Worm (Caenorhabditis elegans) whole organism, L3 larva: ENCODE results near the gene ruvb-1.

Experiments
- R02D3.7 ChIP-seq: fragments of 150-350 bp; optimal IDR thresholded peaks from 2 replicates; lab custom pipeline; 2014; ENCODE audit warnings: missing biosample characterization, missing genetic modification characterization
- ZK546.5 ChIP-seq: sonication (generic microtip); optimal IDR thresholded peaks from 2 replicates; lab custom pipeline; 2017; ENCODE audit warnings: missing biosample characterization, missing genetic modification characterization
- aly-2 ChIP-seq: fragments of 150-350 bp; optimal IDR thresholded peaks from 2 replicates; lab custom pipeline; 2014; ENCODE audit warnings: missing biosample characterization, missing genetic modification characterization
- ceh-16 ChIP-seq: sonication (generic microtip); optimal IDR thresholded peaks from 2 replicates; lab custom pipeline; 2017; ENCODE audit warnings: missing biosample characterization, missing genetic modification characterization
- ceh-28 ChIP-seq: fragments of 150-350 bp; optimal IDR thresholded peaks from 2 replicates; lab custom pipeline; 2014; ENCODE audit warnings: missing biosample characterization, missing genetic modification reagents, missing genetic modification characterization
- ceh-82 ChIP-seq: fragments of 150-350 bp; optimal IDR thresholded peaks from 2 replicates; lab custom pipeline; 2014; ENCODE audit warnings: missing biosample characterization, missing genetic modification characterization
- ceh-9 ChIP-seq: sonication (generic microtip); optimal IDR thresholded peaks from 2 replicates; lab custom pipeline; 2018; ENCODE audit warnings: missing biosample characterization, missing genetic modification characterization
- daf-12 ChIP-seq: fragments of 150-350 bp; optimal IDR thresholded peaks from 2 replicates; lab custom pipeline; 2014; ENCODE audit warnings: missing biosample characterization, missing genetic modification reagents, missing genetic modification characterization
- egl-27 ChIP-seq: sonication (generic microtip); optimal IDR thresholded peaks from 4 replicates; lab custom pipeline; 2017; ENCODE audit warnings: missing biosample characterization, missing genetic modification reagents, missing genetic modification characterization
- egl-5 ChIP-seq: fragments of 150-350 bp; optimal IDR thresholded peaks from 2 replicates; lab custom pipeline; 2017; ENCODE audit warnings: missing biosample characterization, missing genetic modification reagents, missing genetic modification characterization, inconsistent platforms
- elt-1 ChIP-seq: fragments of 150-350 bp; optimal IDR thresholded peaks from 2 replicates; lab custom pipeline; 2014; ENCODE audit warnings: missing biosample characterization, missing genetic modification characterization
- elt-2 ChIP-seq: sonication (generic microtip); optimal IDR thresholded peaks from 2 replicates; lab custom pipeline; 2016; ENCODE audit warnings: missing genetic modification reagents, mild to moderate bottlenecking, missing genetic modification characterization, missing compliant biosample characterization
- elt-3 ChIP-seq, 3 experiments: fragments of 150-350 bp in 1 of 3; sonication (generic microtip) in 2 of 3; optimal IDR thresholded peaks; 2 replicates in 2 of 3; 4 replicates in 1 of 3; lab custom pipeline; 2014 to 2017; ENCODE audit warnings: missing biosample characterization in 3 of 3, missing genetic modification characterization in 3 of 3
- eor-1 ChIP-seq, 2 experiments: fragments of 150-350 bp; optimal IDR thresholded peaks; 2 replicates each; lab custom pipeline; 2014 to 2018; ENCODE audit warnings: missing biosample characterization in 2 of 2, missing genetic modification characterization in 2 of 2
- fkh-10 ChIP-seq: sonication (generic microtip); optimal IDR thresholded peaks from 2 replicates; lab custom pipeline; 2017; ENCODE audit warnings: missing biosample characterization, missing genetic modification reagents, missing genetic modification characterization
- fos-1 ChIP-seq: fragments of 150-350 bp; optimal IDR thresholded peaks from 2 replicates; lab custom pipeline; 2014; ENCODE audit warnings: missing biosample characterization, missing genetic modification characterization
- hmg-11 ChIP-seq: sonication (generic microtip); optimal IDR thresholded peaks from 2 replicates; lab custom pipeline; 2016; ENCODE audit warnings: missing genetic modification characterization, missing compliant biosample characterization
- jun-1 ChIP-seq: fragments of 150-350 bp; optimal IDR thresholded peaks from 2 replicates; lab custom pipeline; 2014; ENCODE audit warnings: missing biosample characterization, missing genetic modification reagents, missing genetic modification characterization
- lin-39 ChIP-seq: fragments of 150-350 bp; optimal IDR thresholded peaks from 2 replicates; lab custom pipeline; 2018; ENCODE audit warnings: missing biosample characterization, missing genetic modification reagents, missing genetic modification characterization
- lsy-12 ChIP-seq: sonication (generic microtip); optimal IDR thresholded peaks from 2 replicates; lab custom pipeline; 2016; ENCODE audit warnings: mild to moderate bottlenecking, missing genetic modification characterization, missing compliant biosample characterization
- mdl-1 ChIP-seq: fragments of 150-350 bp; optimal IDR thresholded peaks from 2 replicates; lab custom pipeline; 2014; ENCODE audit warnings: missing biosample characterization, missing genetic modification characterization
- mml-1 ChIP-seq: fragments of 150-350 bp; sonication (generic microtip); optimal IDR thresholded peaks from 3 replicates; lab custom pipeline; 2014; ENCODE audit warnings: missing biosample characterization, missing genetic modification characterization
- nfya-1 ChIP-seq: sonication (generic microtip); optimal IDR thresholded peaks from 2 replicates; lab custom pipeline; 2017; ENCODE audit warnings: missing genetic modification characterization, mild to moderate bottlenecking, missing compliant biosample characterization, antibody characterized with exemption, moderate library complexity; ENCODE audit not compliant: insufficient read depth
- nhr-11 ChIP-seq: fragments of 150-350 bp; optimal IDR thresholded peaks from 2 replicates; lab custom pipeline; 2014; ENCODE audit warnings: missing biosample characterization, missing genetic modification characterization
- nhr-23 ChIP-seq: fragments of 150-350 bp; optimal IDR thresholded peaks from 2 replicates; lab custom pipeline; 2014; ENCODE audit warnings: missing biosample characterization, missing genetic modification reagents, missing genetic modification characterization
- nhr-237 ChIP-seq: fragments of 150-350 bp; optimal IDR thresholded peaks from 2 replicates; lab custom pipeline; 2014; ENCODE audit warnings: missing biosample characterization, missing genetic modification characterization
- nhr-25 ChIP-seq: sonication (generic microtip); optimal IDR thresholded peaks from 2 replicates; lab custom pipeline; 2017; ENCODE audit warnings: missing biosample characterization, missing genetic modification characterization
- nhr-28 ChIP-seq: fragments of 150-350 bp; optimal IDR thresholded peaks from 2 replicates; lab custom pipeline; 2014; ENCODE audit warnings: missing biosample characterization, missing genetic modification characterization
- nhr-43 ChIP-seq: sonication (generic microtip); optimal IDR thresholded peaks from 2 replicates; lab custom pipeline; 2016; ENCODE audit warnings: mild to moderate bottlenecking, missing genetic modification characterization, missing compliant biosample characterization; ENCODE audit not compliant: poor library complexity, severe bottlenecking
- nhr-67 ChIP-seq: fragments of 150-350 bp; optimal IDR thresholded peaks from 2 replicates; lab custom pipeline; 2014; ENCODE audit warnings: missing biosample characterization, missing genetic modification characterization
- pha-4 ChIP-seq: fragments of 150-350 bp; optimal IDR thresholded peaks from 2 replicates; lab custom pipeline; 2014; ENCODE audit warnings: missing biosample characterization, missing genetic modification reagents, missing genetic modification characterization
- sea-2 ChIP-seq: fragments of 150-350 bp; sonication (generic microtip); optimal IDR thresholded peaks from 4 replicates; lab custom pipeline; 2014; ENCODE audit warnings: missing biosample characterization, missing genetic modification reagents, missing genetic modification characterization
- skn-1 ChIP-seq: fragments of 150-350 bp; optimal IDR thresholded peaks from 2 replicates; lab custom pipeline; 2014; ENCODE audit warnings: missing biosample characterization, missing genetic modification characterization
- snpc-4 ChIP-seq: fragments of 150-350 bp; optimal IDR thresholded peaks from 2 replicates; lab custom pipeline; 2014; ENCODE audit warnings: missing biosample characterization, missing genetic modification characterization
- tbx-2 ChIP-seq: sonication (generic microtip); optimal IDR thresholded peaks from 2 replicates; lab custom pipeline; 2016; ENCODE audit warnings: mild to moderate bottlenecking, missing genetic modification characterization, missing compliant biosample characterization
- unc-39 ChIP-seq: sonication (generic microtip); optimal IDR thresholded peaks from 4 replicates; lab custom pipeline; 2017; ENCODE audit warnings: missing biosample characterization, missing genetic modification characterization
- unc-62 ChIP-seq: fragments of 150-350 bp; sonication (generic microtip); optimal IDR thresholded peaks from 4 replicates; lab custom pipeline; 2014; ENCODE audit warnings: missing biosample characterization, missing genetic modification reagents, missing genetic modification characterization
- zag-1 ChIP-seq: fragments of 150-350 bp; optimal IDR thresholded peaks from 2 replicates; lab custom pipeline; 2014; ENCODE audit warnings: missing biosample characterization, missing genetic modification characterization
- ztf-11 ChIP-seq: fragments of 150-350 bp; optimal IDR thresholded peaks from 2 replicates; lab custom pipeline; 2014; ENCODE audit warnings: missing biosample characterization, missing genetic modification characterization

Gene ruvb-1

DNA sequence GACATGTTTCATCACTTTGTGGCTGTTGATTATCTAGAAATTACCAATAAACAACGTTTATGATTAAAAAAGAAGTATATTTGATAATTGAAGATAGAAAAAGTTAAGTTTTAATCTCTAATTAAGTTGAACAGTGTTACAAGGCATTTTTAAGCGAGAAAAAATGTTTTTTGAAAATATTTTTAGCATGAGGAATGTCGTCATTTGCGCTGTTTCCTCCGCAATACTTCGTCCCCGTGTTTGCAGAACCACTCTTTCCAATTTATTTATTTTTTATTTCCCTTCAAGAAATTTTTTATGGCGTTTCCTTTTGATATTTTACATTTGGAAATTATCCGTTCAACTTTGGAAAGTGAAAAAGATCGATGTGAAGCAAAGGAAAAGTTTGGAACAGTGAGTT, 11.0 kb upstream of the ruvb-1 start, which contains the start of the genes rde-1 and trpp-6:
TSS of gene rde-1 (minus strand) at position 33 of the 400 bp plus-strand sequence.
TSS of gene trpp-6 (plus strand) at position 286 of the 400 bp plus-strand sequence.
- no peak for TF ChIP-seq nhr-67
- TF ChIP-seq hmg-11 (tag; lab: Kevin White, UChicago) = peak; percentile 37
- TF ChIP-seq daf-12 (tag; lab: Kevin White, UChicago) = no peak
- no peak for TF ChIP-seq mml-1 (tag; lab: Kevin White, UChicago)
- TF ChIP-seq tbx-2 (tag; lab: Kevin White, UChicago) = no peak
- peak; percentile 23 for TF ChIP-seq nfya-1 (tag; lab: Kevin White, UChicago)
- TF ChIP-seq nhr-43 (tag; lab: Kevin White, UChicago) = no peak
- TF ChIP-seq ceh-9 (tag; lab: Kevin White, UChicago) = no peak
- TF ChIP-seq jun-1 (tag; lab: Kevin White, UChicago) = no peak
- TF ChIP-seq, all 47 proteins: peak for 2

- TF ChIP-seq eor-1 (tag; optimal IDR thresholded peaks at IDR 0.05; lab: Kevin White, UChicago) (no peak), nfya-1 (tag; lab: Kevin White, UChicago) (no peak), unc-62 (GFP tag; lab: Kevin White, UChicago) (no peak), nhr-67 (no peak), pha-4 (no peak), egl-27 (tag; lab: Kevin White, UChicago) (no peak), ceh-9 (tag; lab: Kevin White, UChicago) (no peak), ZK546.5 (no peak), jun-1 (tag; lab: Kevin White, UChicago) (no peak), lin-39 (tag; lab: Kevin White, UChicago) (no peak), unc-39 (no peak), skn-1 (tag; lab: Kevin White, UChicago) (no peak), ceh-28 (tag; lab: Kevin White, UChicago) (no peak), fos-1 (tag; lab: Kevin White, UChicago) (no peak), ceh-82 (tag; lab: Kevin White, UChicago) (no peak), nhr-23 (tag; lab: Kevin White, UChicago) (no peak), nhr-237 (tag; lab: Kevin White, UChicago) (no peak), nhr-43 (tag; lab: Kevin White, UChicago) (no peak)
Measured at ce11 chrV:9987688-9988087, 7.1 kb upstream of the ruvb-1 start, which contains the start of gene C27H6.8. TSS of gene C27H6.8 (minus strand) at chrV:9987788.

- TF ChIP-seq mdl-1 (no peak), nhr-43 (tag; lab: Kevin White, UChicago) (no peak), aly-2 (tag; lab: Kevin White, UChicago) (no peak), elt-3 (tag; optimal IDR thresholded peaks at IDR 0.05; lab: Kevin White, UChicago) (no peak), pha-4 (no peak), nfya-1 (tag; lab: Kevin White, UChicago) (no peak)
Measured at ce11 chrV:9986177-9986576, 5.6 kb upstream of the ruvb-1 start, which contains the start of gene rmd-2. TSS of gene rmd-2 (minus strand) at chrV:9986277.

- TF ChIP-seq ceh-16 (tag; lab: Kevin White, UChicago) = no peak
- TF ChIP-seq elt-1 (tag; lab: Kevin White, UChicago) = peak; percentile 48
- TF ChIP-seq, all 47 proteins: peak for 1
Measured at ce11 chrV:9985227-9985864, 4.7 kb upstream of the ruvb-1 start.

DNA sequence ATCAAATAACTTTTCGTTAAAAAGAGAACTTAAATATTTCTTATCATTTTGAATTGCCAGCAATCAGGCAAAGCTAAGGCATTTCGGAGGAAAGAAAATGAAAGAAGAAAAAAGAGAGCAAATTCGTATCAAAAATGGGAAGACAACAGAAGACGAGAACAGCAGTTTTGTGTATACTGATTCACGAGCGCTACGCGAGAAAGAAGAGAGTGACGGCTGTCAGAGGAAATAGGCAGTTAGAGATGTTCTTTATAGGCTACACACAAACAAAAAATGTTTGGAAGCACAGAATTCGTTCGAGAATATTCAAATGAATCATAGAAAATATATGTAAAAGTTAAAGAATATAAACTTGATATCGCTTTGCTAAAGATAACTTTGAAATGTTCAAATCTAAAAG, 4.2 kb upstream of the ruvb-1 start:
- TF ChIP-seq R02D3.7 (tag; lab: Kevin White, UChicago) (no peak), ceh-16 (tag; lab: Kevin White, UChicago) (no peak), snpc-4 (tag; lab: Kevin White, UChicago) (no peak), ceh-28 (tag; lab: Kevin White, UChicago) (no peak), nhr-237 (tag; lab: Kevin White, UChicago) (no peak), unc-39 (no peak), ceh-82 (tag; lab: Kevin White, UChicago) (no peak), fkh-10 (GFP tag; lab: Kevin White, UChicago) (no peak), zag-1 (tag; lab: Kevin White, UChicago) (no peak), daf-12 (tag; lab: Kevin White, UChicago) (no peak), ceh-9 (tag; lab: Kevin White, UChicago) (no peak), nhr-28 (tag; lab: Kevin White, UChicago) (no peak), lsy-12 (tag; lab: Kevin White, UChicago) (no peak), aly-2 (tag; lab: Kevin White, UChicago) (no peak), egl-5 (tag; lab: Kevin White, UChicago) (no peak), nhr-23 (tag; lab: Kevin White, UChicago) (no peak), nhr-25 (no peak), sea-2 (GFP tag; lab: Kevin White, UChicago) (no peak), nhr-11 (tag; lab: Kevin White, UChicago) (peak; percentile 75), elt-1 (tag; lab: Kevin White, UChicago) (no peak), elt-3 (tag; optimal IDR thresholded peaks at IDR 0.05; lab: Kevin White, UChicago) (no peak), fos-1 (tag; lab: Kevin White, UChicago) (no peak), mml-1 (tag; lab: Kevin White, UChicago) (no peak), ztf-11 (tag; lab: Kevin White, UChicago) (no peak), lin-39 (tag; lab: Kevin White, UChicago) (no peak), elt-2 (tag; lab: Kevin White, UChicago) (peak; percentile 67), tbx-2 (tag; lab: Kevin White, UChicago) (no peak), mdl-1 (no peak), ZK546.5 (no peak), pha-4 (peak; percentile 45)
